Fruit fly (Drosophila melanogaster): ENCODE data around the gene CG13318.

The CG13318 gene

dm6 chr3R:8788722-8789400, 16.4 kb upstream of the CG13318 start (continued):
- TF ChIP-seq D19A (tag; optimal IDR thresholded peaks at IDR 0.05): peak; percentile 47
- TF ChIP-seq CG2202 (tag; optimal IDR thresholded peaks at IDR 0.05): no peak
- 0 out of 2 replicates have a peak, but pooled peaks have one; percentile 33 for TF ChIP-seq Rfx (GFP tag; IDR thresholded peaks at IDR 0.05)
- no peak for TF ChIP-seq CG7928 (GFP tag; optimal IDR thresholded peaks at IDR 0.05)
- no peak for TF ChIP-seq chinmo (GFP tag; IDR thresholded peaks at IDR 0.05; ENCODE audit: partially characterized antibody)
- TF ChIP-seq da (GFP tag; optimal IDR thresholded peaks at IDR 0.05): no peak
- no peak for TF ChIP-seq CG3163 (GFP tag; optimal IDR thresholded peaks at IDR 0.05)
- TF ChIP-seq esg (GFP tag; conservative IDR thresholded peaks at IDR 0.05): peak; percentile 49
- no peak for TF ChIP-seq CG8089 (GFP tag; optimal IDR thresholded peaks at IDR 0.05)
- TF ChIP-seq danr (GFP tag; IDR thresholded peaks at IDR 0.05): peak; percentile 78
- no peak for TF ChIP-seq CG2116 (GFP tag; optimal IDR thresholded peaks at IDR 0.05)
- no peak for TF ChIP-seq gt (GFP tag; IDR thresholded peaks at IDR 0.05)
- TF ChIP-seq dmrt11E (tag; optimal IDR thresholded peaks at IDR 0.05): no peak
- TF ChIP-seq CG18619 (GFP tag; optimal IDR thresholded peaks at IDR 0.05): no peak
- no peak for TF ChIP-seq tup (GFP tag; optimal IDR thresholded peaks at IDR 0.05)
- TF ChIP-seq gsb-n (tag; optimal IDR thresholded peaks at IDR 0.05): peak; percentile 2
- TF ChIP-seq BtbVII (GFP tag; optimal IDR thresholded peaks at IDR 0.05): peak; percentile 11
- TF ChIP-seq HLHmδ (GFP tag; optimal IDR thresholded peaks at IDR 0.05): no peak
- TF ChIP-seq pros (GFP tag; optimal IDR thresholded peaks at IDR 0.05): no peak
- no peak for TF ChIP-seq twi (tag; optimal IDR thresholded peaks at IDR 0.05)
- TF ChIP-seq CG10462 (GFP tag; optimal IDR thresholded peaks at IDR 0.05): no peak
- peak; percentile 91 for TF ChIP-seq Drgx (GFP tag; IDR thresholded peaks at IDR 0.05)
- no peak for TF ChIP-seq CG9797 (GFP tag; optimal IDR thresholded peaks at IDR 0.05)
- TF ChIP-seq CG7963 (GFP tag; IDR thresholded peaks at IDR 0.05; ENCODE audit: partially characterized antibody): no peak
- TF ChIP-seq Sox102F (GFP tag; optimal IDR thresholded peaks at IDR 0.05): peak; percentile 67
- peak; percentile 11 for TF ChIP-seq CG3407 (GFP tag; optimal IDR thresholded peaks at IDR 0.05)
- TF ChIP-seq CG8290 (GFP tag; optimal IDR thresholded peaks at IDR 0.05): no peak
- no peak for TF ChIP-seq CG8290 (tag; optimal IDR thresholded peaks at IDR 0.05)
- no peak for TF ChIP-seq CG31388 (GFP tag; optimal IDR thresholded peaks at IDR 0.05)
- peak; percentile 30 for TF ChIP-seq tio (GFP tag; optimal IDR thresholded peaks at IDR 0.05)
- TF ChIP-seq gce (GFP tag; IDR thresholded peaks at IDR 0.05): peak; percentile 70; the same call in 1 of the 3 replicates
- TF ChIP-seq CG7357 (GFP tag; IDR thresholded peaks at IDR 0.05): no peak
- TF ChIP-seq CG18011 (GFP tag; optimal IDR thresholded peaks at IDR 0.05): no peak
- no peak for TF ChIP-seq wor (GFP tag; IDR thresholded peaks at IDR 0.05)
- no peak for TF ChIP-seq CG10543 (GFP tag; optimal IDR thresholded peaks at IDR 0.05)
- peak in 1 of 3 experiments; percentile 7 for TF ChIP-seq lola (GFP tag; optimal IDR thresholded peaks at IDR 0.05)
- no peak for TF ChIP-seq NC2β (GFP tag; optimal IDR thresholded peaks at IDR 0.05)
- TF ChIP-seq stwl (tag; optimal IDR thresholded peaks at IDR 0.05): no peak
- peak; percentile 55; the same call in 1 of the 2 replicates for TF ChIP-seq Nf-YA (GFP tag; IDR thresholded peaks at IDR 0.05)
- TF ChIP-seq Sox100B (GFP tag; optimal IDR thresholded peaks at IDR 0.05): peak; percentile 54
- no peak for TF ChIP-seq CG17612 (GFP tag; IDR thresholded peaks at IDR 0.05)
- TF ChIP-seq CG12071 (GFP tag; optimal IDR thresholded peaks at IDR 0.05): no peak
- no peak for TF ChIP-seq ems (GFP tag; optimal IDR thresholded peaks at IDR 0.05)
- no peak for TF ChIP-seq CG7786 (GFP tag; optimal IDR thresholded peaks at IDR 0.05)
- TF ChIP-seq Opbp (GFP tag; IDR thresholded peaks at IDR 0.05; ENCODE audit: partially characterized antibody): no peak
- TF ChIP-seq salm (tag; optimal IDR thresholded peaks at IDR 0.05): peak; percentile 22
- TF ChIP-seq lilli (GFP tag; optimal IDR thresholded peaks at IDR 0.05): no peak
- peak; percentile 34 for TF ChIP-seq Hr3 (GFP tag; optimal IDR thresholded peaks at IDR 0.05)
- TF ChIP-seq CG5180 (GFP tag; optimal IDR thresholded peaks at IDR 0.05): peak; percentile 30
- no peak for TF ChIP-seq tna (GFP tag; IDR thresholded peaks at IDR 0.05; ENCODE audit: partially characterized antibody)

Measured in whole organism, embryonic.